Fruit fly (Drosophila melanogaster) whole organism, embryonic: ENCODE results near the gene CG31482.

Experiments used
- B-H1 ChIP-seq: fragments of 200-800 bp; sonication (Bioruptor generic); IDR thresholded peaks from 3 replicates; pipeline ENCODE4 v1.3.6; 2022; ENCODE audit warnings: missing biosample characterization, missing genetic modification characterization
- Bgb ChIP-seq: fragments of 200-800 bp; sonication (Bioruptor generic); IDR thresholded peaks from 2 replicates; pipeline ENCODE4 v1.3.6; 2022; ENCODE audit warnings: missing biosample characterization, missing genetic modification characterization; ENCODE audit not compliant: partially characterized antibody
- Bteb2 ChIP-seq: fragments of 200-800 bp; sonication (Bioruptor generic); optimal IDR thresholded peaks from 2 replicates; lab custom pipeline; 2016; ENCODE audit warnings: missing biosample characterization, missing genetic modification characterization
- C15 ChIP-seq: fragments of 200-800 bp; sonication (Bioruptor generic); IDR thresholded peaks from 3 replicates; pipeline ENCODE4 v1.3.6; 2022; ENCODE audit warnings: missing biosample characterization, missing genetic modification characterization
- CG10274 ChIP-seq: fragments of 200-800 bp; sonication (Bioruptor generic); optimal IDR thresholded peaks from 3 replicates; lab custom pipeline; 2017; ENCODE audit warnings: missing biosample characterization, mild to moderate bottlenecking, missing genetic modification characterization
- CG11085 ChIP-seq: fragments of 200-800 bp; sonication (Bioruptor generic); IDR thresholded peaks from 2 replicates; pipeline ENCODE4 v1.3.6; 2022; ENCODE audit warnings: missing biosample characterization, missing genetic modification characterization
- CG11560 ChIP-seq: fragments of 200-800 bp; sonication (Bioruptor generic); IDR thresholded peaks from 3 replicates; pipeline ENCODE4 v1.3.6; 2022; ENCODE audit warnings: missing biosample characterization, missing genetic modification characterization
- CG1233 ChIP-seq: fragments of 200-800 bp; sonication (Bioruptor generic); optimal IDR thresholded peaks from 4 replicates; lab custom pipeline; 2018; ENCODE audit warnings: missing biosample characterization, mild to moderate bottlenecking, missing genetic modification characterization
- CG12744 ChIP-seq: fragments of 200-800 bp; sonication (Bioruptor generic); optimal IDR thresholded peaks from 2 replicates; lab custom pipeline; 2016; ENCODE audit warnings: missing biosample characterization, missing genetic modification characterization
- CG17186 ChIP-seq: fragments of 200-800 bp; sonication (Bioruptor generic); optimal IDR thresholded peaks from 3 replicates; lab custom pipeline; 2017; ENCODE audit warnings: missing biosample characterization, missing genetic modification reagents, missing genetic modification characterization
- CG1792 ChIP-seq: fragments of 200-800 bp; sonication (Bioruptor generic); optimal IDR thresholded peaks from 2 replicates; lab custom pipeline; 2016; ENCODE audit warnings: missing biosample characterization, missing genetic modification characterization
- CG31224 ChIP-seq: fragments of 200-800 bp; sonication (Bioruptor generic); IDR thresholded peaks from 2 replicates; pipeline ENCODE4 v1.3.6; 2022; ENCODE audit warnings: missing biosample characterization, missing genetic modification characterization
- CG3163 ChIP-seq: fragments of 200-800 bp; sonication (Bioruptor generic); optimal IDR thresholded peaks from 3 replicates; lab custom pipeline; 2016; ENCODE audit warnings: missing biosample characterization, missing genetic modification characterization
- CG3281 ChIP-seq: fragments of 200-800 bp; sonication (Bioruptor generic); optimal IDR thresholded peaks from 3 replicates; lab custom pipeline; 2017; ENCODE audit warnings: missing biosample characterization, mild to moderate bottlenecking, missing genetic modification characterization
- CG3407 ChIP-seq: fragments of 200-800 bp; sonication (Bioruptor generic); optimal IDR thresholded peaks from 2 replicates; lab custom pipeline; 2018; ENCODE audit warnings: missing biosample characterization, mild to moderate bottlenecking, missing genetic modification characterization
- CG3838 ChIP-seq: fragments of 200-800 bp; sonication (Bioruptor generic); optimal IDR thresholded peaks from 3 replicates; lab custom pipeline; 2016; ENCODE audit warnings: missing biosample characterization, missing genetic modification characterization
- CG5245 ChIP-seq: fragments of 200-800 bp; sonication (Bioruptor generic); optimal IDR thresholded peaks from 3 replicates; lab custom pipeline; 2016; ENCODE audit warnings: missing biosample characterization, missing genetic modification characterization
- CG6683 ChIP-seq: fragments of 200-800 bp; sonication (Bioruptor generic); optimal IDR thresholded peaks from 2 replicates; lab custom pipeline; 2017; ENCODE audit warnings: missing biosample characterization, mild to moderate bottlenecking, missing genetic modification characterization, missing genetic modification reagents
- CG6791 ChIP-seq: fragments of 200-800 bp; sonication (Bioruptor generic); IDR thresholded peaks from 3 replicates; pipeline ENCODE4 v1.3.6; 2022; ENCODE audit warnings: missing biosample characterization, missing genetic modification characterization; ENCODE audit not compliant: partially characterized antibody
- CG9727 ChIP-seq: fragments of 200-800 bp; sonication (Bioruptor generic); optimal IDR thresholded peaks from 3 replicates; lab custom pipeline; 2017; ENCODE audit warnings: missing biosample characterization, mild to moderate bottlenecking, missing genetic modification characterization
- Dek ChIP-seq: fragments of 200-800 bp; sonication (Bioruptor generic); optimal IDR thresholded peaks from 3 replicates; lab custom pipeline; 2019; ENCODE audit warnings: missing biosample characterization, mild to moderate bottlenecking, missing genetic modification characterization, moderate library complexity
- Dfd ChIP-seq, 2 experiments: fragments of >200 bp; optimal IDR thresholded peaks; 2 replicates each; lab custom pipeline; 2017; ENCODE audit warnings: missing biosample characterization in 2 of 2, missing genetic modification characterization in 2 of 2
- Dip2 ChIP-seq: fragments of 200-800 bp; sonication (Bioruptor generic); IDR thresholded peaks from 2 replicates; pipeline ENCODE4 v1.3.6; 2022; ENCODE audit warnings: missing biosample characterization, missing genetic modification characterization
- Hsf ChIP-seq: fragments of 200-800 bp; sonication (Bioruptor generic); optimal IDR thresholded peaks from 3 replicates; lab custom pipeline; 2016; ENCODE audit warnings: missing biosample characterization, missing genetic modification characterization
- NFAT ChIP-seq: fragments of 200-800 bp; sonication (Bioruptor generic); IDR thresholded peaks from 2 replicates; pipeline ENCODE4 v1.3.6; 2022; ENCODE audit warnings: missing biosample characterization, missing genetic modification characterization
- NfI ChIP-seq: fragments of 200-800 bp; sonication (Bioruptor generic); optimal IDR thresholded peaks from 3 replicates; lab custom pipeline; 2018; ENCODE audit warnings: missing biosample characterization, mild to moderate bottlenecking, missing genetic modification characterization, moderate library complexity
- Optix ChIP-seq: fragments of 200-800 bp; sonication (Bioruptor generic); IDR thresholded peaks from 3 replicates; pipeline ENCODE4 v1.3.6; 2022; ENCODE audit warnings: missing biosample characterization, missing genetic modification characterization
- PHDP ChIP-seq: fragments of 200-800 bp; sonication (Bioruptor generic); optimal IDR thresholded peaks from 3 replicates; lab custom pipeline; 2018; ENCODE audit warnings: missing biosample characterization, mild to moderate bottlenecking, missing genetic modification characterization, moderate library complexity
- Side ChIP-seq: fragments of 200-800 bp; sonication (Bioruptor generic); optimal IDR thresholded peaks from 2 replicates; lab custom pipeline; 2016; ENCODE audit warnings: missing biosample characterization, missing genetic modification characterization
- ab ChIP-seq: fragments of 200-800 bp; sonication (Bioruptor generic); optimal IDR thresholded peaks from 2 replicates; lab custom pipeline; 2016; ENCODE audit warnings: missing biosample characterization, missing genetic modification characterization
- ac ChIP-seq: fragments of 200-800 bp; sonication (Bioruptor generic); optimal IDR thresholded peaks from 3 replicates; lab custom pipeline; 2017; ENCODE audit warnings: missing biosample characterization, mild to moderate bottlenecking, missing genetic modification characterization
- fu2 ChIP-seq: fragments of 200-800 bp; sonication (Bioruptor generic); optimal IDR thresholded peaks from 2 replicates; lab custom pipeline; 2016; ENCODE audit warnings: missing biosample characterization, missing genetic modification characterization
- gfzf ChIP-seq: fragments of 200-800 bp; sonication (Bioruptor generic); optimal IDR thresholded peaks from 2 replicates; lab custom pipeline; 2016; ENCODE audit warnings: missing biosample characterization, mild to moderate bottlenecking, missing genetic modification characterization, moderate library complexity
- gro ChIP-seq: fragments of 200-800 bp; sonication (Bioruptor generic); optimal IDR thresholded peaks from 2 replicates; lab custom pipeline; 2016; ENCODE audit warnings: missing biosample characterization, missing genetic modification characterization
- gsb-n ChIP-seq: fragments of 200-800 bp; sonication (Bioruptor generic); optimal IDR thresholded peaks from 3 replicates; lab custom pipeline; 2018; ENCODE audit warnings: missing biosample characterization, mild to moderate bottlenecking, missing genetic modification characterization
- knrl ChIP-seq: fragments of 200-800 bp; sonication (Bioruptor generic); IDR thresholded peaks from 3 replicates; pipeline ENCODE4 v1.3.6; 2022; ENCODE audit warnings: missing biosample characterization, missing genetic modification characterization; ENCODE audit not compliant: partially characterized antibody
- phol ChIP-seq: fragments of 200-800 bp; sonication (Bioruptor generic); optimal IDR thresholded peaks from 3 replicates; lab custom pipeline; 2018; ENCODE audit warnings: missing biosample characterization, mild to moderate bottlenecking, missing genetic modification characterization, moderate library complexity
- ranshi ChIP-seq: fragments of 200-800 bp; sonication (Bioruptor generic); IDR thresholded peaks from 2 replicates; pipeline ENCODE4 v1.3.6; 2022; ENCODE audit warnings: missing biosample characterization, missing genetic modification characterization
- ro ChIP-seq: fragments of 200-800 bp; sonication (Bioruptor generic); IDR thresholded peaks from 2 replicates; pipeline ENCODE4 v1.3.6; 2022; ENCODE audit warnings: missing biosample characterization, missing genetic modification characterization
- run ChIP-seq: fragments of 200-800 bp; sonication (Bioruptor generic); optimal IDR thresholded peaks from 3 replicates; lab custom pipeline; 2018; ENCODE audit warnings: missing biosample characterization, mild to moderate bottlenecking, missing genetic modification characterization
- sc ChIP-seq, 3 experiments: fragments of >200 bp in 2 of 3; fragments of 200-800 bp in 1 of 3; sonication (Bioruptor generic) in 1 of 3; optimal IDR thresholded peaks; 2 replicates in 2 of 3; 3 replicates in 1 of 3; lab custom pipeline; 2017; ENCODE audit warnings: mild to moderate bottlenecking in 1 of 3, missing biosample characterization in 1 of 3, missing genetic modification characterization in 1 of 3, missing genetic modification reagents in 1 of 3
- seq ChIP-seq: fragments of 200-800 bp; sonication (Bioruptor generic); IDR thresholded peaks from 2 replicates; pipeline ENCODE4 v1.3.6; 2022; ENCODE audit warnings: missing biosample characterization, missing genetic modification characterization
- sisA ChIP-seq: fragments of 200-800 bp; sonication (Bioruptor generic); IDR thresholded peaks from 2 replicates; pipeline ENCODE4 v1.3.6; 2022; ENCODE audit warnings: missing biosample characterization, missing genetic modification characterization
- stwl ChIP-seq: fragments of 200-800 bp; sonication (Bioruptor generic); optimal IDR thresholded peaks from 3 replicates; lab custom pipeline; 2018; ENCODE audit warnings: missing biosample characterization, mild to moderate bottlenecking, missing genetic modification characterization, moderate library complexity
- tio ChIP-seq: fragments of 200-800 bp; sonication (Bioruptor generic); optimal IDR thresholded peaks from 2 replicates; lab custom pipeline; 2017; ENCODE audit warnings: missing biosample characterization, missing genetic modification characterization, inconsistent platforms
- twi ChIP-seq: fragments of 200-800 bp; optimal IDR thresholded peaks from 2 replicates; lab custom pipeline; 2019; ENCODE audit warnings: missing biosample characterization, mild to moderate bottlenecking, missing genetic modification characterization, moderate library complexity
- unpg ChIP-seq: fragments of 200-800 bp; sonication (Bioruptor generic); optimal IDR thresholded peaks from 3 replicates; lab custom pipeline; 2018; ENCODE audit warnings: missing biosample characterization, mild to moderate bottlenecking, missing genetic modification characterization, moderate library complexity
- vfl ChIP-seq: fragments of 200-800 bp; sonication (Bioruptor generic); optimal IDR thresholded peaks from 2 replicates; lab custom pipeline; 2016; ENCODE audit warnings: missing biosample characterization, missing genetic modification characterization
- wdn ChIP-seq: fragments of 200-800 bp; sonication (Bioruptor generic); IDR thresholded peaks from 2 replicates; pipeline ENCODE4 v1.3.6; 2022; ENCODE audit warnings: missing biosample characterization, missing genetic modification characterization

CG31482 gene

DNA sequence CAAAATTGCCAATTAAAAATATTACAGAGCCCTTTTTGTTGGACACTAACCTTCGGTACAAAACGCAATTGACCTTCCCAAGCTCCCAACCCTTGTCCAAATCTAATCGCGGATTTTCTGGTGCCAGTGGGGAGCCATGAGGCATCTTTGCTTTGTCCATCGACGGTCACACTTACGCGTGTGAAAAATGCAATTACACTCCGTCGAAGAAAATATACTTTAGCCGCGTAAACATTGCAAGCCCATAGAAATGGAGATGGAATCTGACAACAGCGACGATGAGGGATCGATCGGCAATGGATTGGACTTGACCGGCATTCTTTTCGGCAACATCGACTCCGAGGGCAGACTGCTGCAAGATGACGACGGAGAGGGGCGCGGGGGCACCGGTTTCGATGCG lies 45.7 kb downstream of the CG31482 start, which contains the start of gene Taf1 (continued):
- no peak for TF ChIP-seq fu2 (GFP tag; lab: Kevin White, UChicago)
- TF ChIP-seq stwl (tag; lab: Kevin White, UChicago), result peak; percentile 67
- TF ChIP-seq NfI (GFP tag; lab: Kevin White, UChicago), result no peak
- TF ChIP-seq CG6791 (GFP tag; lab: Robert Waterston, UW), result no peak
- TF ChIP-seq PHDP (tag; lab: Kevin White, UChicago), result no peak
- no peak for TF ChIP-seq gsb-n (tag; lab: Kevin White, UChicago)
- TF ChIP-seq CG1233, result no peak
- TF ChIP-seq NFAT (GFP tag; lab: Robert Waterston, UW), result no peak
- TF ChIP-seq unpg (GFP tag; lab: Kevin White, UChicago), result no peak
- peak; percentile 64 for TF ChIP-seq phol (tag; lab: Kevin White, UChicago)
- TF ChIP-seq C15, result no peak
- no peak for TF ChIP-seq CG1792 (GFP tag; lab: Kevin White, UChicago)
- no peak for TF ChIP-seq ac (GFP tag; lab: Kevin White, UChicago)
- no peak for TF ChIP-seq CG11560 (tag; lab: Robert Waterston, UW)
- TF ChIP-seq CG9727 (GFP tag; lab: Kevin White, UChicago), result no peak
- TF ChIP-seq Bgb (GFP tag; lab: Robert Waterston, UW), result peak; percentile 55
- no peak for TF ChIP-seq twi (tag; lab: Kevin White, UChicago)
- TF ChIP-seq B-H1, result no peak
- no peak for TF ChIP-seq CG3838 (GFP tag; lab: Kevin White, UChicago)
- no peak for TF ChIP-seq ro (GFP tag; lab: Robert Waterston, UW)
- TF ChIP-seq CG10274 (GFP tag; lab: Kevin White, UChicago), result no peak
- no peak for TF ChIP-seq Dip2 (GFP tag; lab: Robert Waterston, UW)
- no peak for TF ChIP-seq Side (GFP tag; lab: Kevin White, UChicago)
- no peak for TF ChIP-seq seq (GFP tag; lab: Robert Waterston, UW)
- no peak for TF ChIP-seq run (tag; lab: Kevin White, UChicago)
- peak; percentile 24 for TF ChIP-seq Dek (tag; lab: Kevin White, UChicago)
- TF ChIP-seq Hsf (GFP tag; lab: Kevin White, UChicago), result no peak
- TF ChIP-seq Bteb2, result no peak
- no peak for TF ChIP-seq vfl
- no peak for TF ChIP-seq CG31224 (GFP tag; lab: Robert Waterston, UW)
- no peak for TF ChIP-seq sisA
- TF ChIP-seq CG3281 (GFP tag; lab: Kevin White, UChicago), result no peak
- TF ChIP-seq Dfd (GFP tag; optimal IDR thresholded peaks at IDR 0.05; lab: Kevin White, UChicago), result no peak
- no peak for TF ChIP-seq CG3163
- no peak for TF ChIP-seq ranshi (GFP tag; lab: Robert Waterston, UW)
- TF ChIP-seq CG12744 (GFP tag; lab: Kevin White, UChicago), result no peak
- no peak for TF ChIP-seq CG6683 (GFP tag; lab: Kevin White, UChicago)
- no peak for TF ChIP-seq gro (GFP tag; lab: Kevin White, UChicago)
- TF ChIP-seq ab (GFP tag; lab: Kevin White, UChicago), result no peak
- no peak for TF ChIP-seq wdn
- TF ChIP-seq knrl (GFP tag; lab: Robert Waterston, UW), result peak; percentile 30; the same call in 1 of the 3 replicates
- TF ChIP-seq sc (optimal IDR thresholded peaks at IDR 0.05; lab: Kevin White, UChicago), result no peak
- TF ChIP-seq sc (GFP tag; optimal IDR thresholded peaks at IDR 0.05; lab: Kevin White, UChicago), result no peak
- TF ChIP-seq CG5245 (GFP tag; lab: Kevin White, UChicago), result no peak
- no peak for TF ChIP-seq tio (GFP tag; lab: Kevin White, UChicago)
- no peak for TF ChIP-seq CG3407 (GFP tag; lab: Kevin White, UChicago)
- peak; percentile 82 for TF ChIP-seq CG17186 (GFP tag; lab: Kevin White, UChicago)
- TF ChIP-seq CG11085 (GFP tag; lab: Robert Waterston, UW), result no peak
- no peak for TF ChIP-seq Optix (GFP tag; lab: Robert Waterston, UW)
- TF ChIP-seq gfzf (GFP tag; lab: Kevin White, UChicago), result peak; percentile 98
